Fruit fly (Drosophila melanogaster): ENCODE measurements around the gene CG12289.
A peak's percentile ranks its signal among the peaks of the same experiment; 100 is the strongest.

The CG12289 gene

DNA sequence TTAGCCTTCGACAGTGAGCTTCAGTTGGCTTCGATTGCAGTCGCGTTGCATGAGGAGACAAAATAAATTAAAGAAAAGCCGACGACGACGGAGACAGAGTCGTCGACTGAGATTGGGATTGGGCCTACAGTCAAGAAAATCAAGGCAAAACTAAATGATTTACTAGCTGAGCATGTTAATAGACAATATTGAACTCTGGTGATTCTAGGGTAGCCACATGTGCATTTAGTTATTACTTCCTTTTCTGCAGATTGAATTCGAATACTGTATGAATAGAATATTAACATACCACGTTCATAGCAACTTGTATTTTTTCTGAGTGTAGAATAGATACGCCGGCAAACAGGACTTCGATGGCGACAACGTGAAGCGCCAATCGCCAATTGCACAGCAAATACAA is 9.9 kb downstream of the CG12289 start:
- TF ChIP-seq CG7045 (GFP tag; optimal IDR thresholded peaks at IDR 0.05) (no peak), CG5204 (GFP tag; optimal IDR thresholded peaks at IDR 0.05) (no peak), CG12768 (GFP tag; optimal IDR thresholded peaks at IDR 0.05) (no peak), cnc (optimal IDR thresholded peaks at IDR 0.05) (no peak), bab1 (GFP tag; optimal IDR thresholded peaks at IDR 0.05) (no peak), CG11617 (GFP tag; optimal IDR thresholded peaks at IDR 0.05) (no peak)

DNA sequence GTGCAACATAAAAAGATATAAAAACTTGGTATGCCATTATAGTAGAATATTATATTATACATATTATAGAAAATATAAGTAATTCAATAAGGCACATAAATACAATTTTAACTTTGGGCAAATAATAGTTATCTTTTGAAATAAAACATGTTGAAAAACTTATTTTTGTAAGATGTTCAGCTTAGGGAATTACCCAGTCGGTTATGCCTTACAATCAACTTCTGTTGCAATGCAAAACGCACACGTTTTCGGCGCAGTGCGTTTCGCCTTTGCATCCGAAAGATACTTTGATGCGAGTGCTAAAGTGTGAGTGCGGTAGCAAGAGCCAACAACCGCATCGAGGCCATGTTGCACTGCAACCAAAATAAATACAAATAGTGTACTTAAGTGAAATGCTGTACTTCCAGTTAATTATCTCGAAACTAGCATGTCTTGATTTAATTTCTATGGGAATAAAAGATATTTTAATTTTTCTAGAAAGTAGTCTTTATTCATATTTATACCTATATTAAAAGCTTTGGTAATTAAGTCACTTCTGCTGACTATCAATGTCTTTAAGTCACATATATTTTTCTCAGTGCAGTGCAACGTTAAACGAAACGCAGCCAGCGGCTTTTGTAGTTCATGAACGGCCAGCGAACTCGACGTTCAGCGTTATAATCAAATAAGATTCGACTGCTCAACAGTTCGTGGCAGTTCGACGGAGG is 11.1 kb downstream of the CG12289 start:
- no peak for TF ChIP-seq ovo (GFP tag; optimal IDR thresholded peaks at IDR 0.05)
- TF ChIP-seq kay (GFP tag; ENCODE audit: borderline replicate concordance), result peak; percentile 6
- TF ChIP-seq Mnt (GFP tag; optimal IDR thresholded peaks at IDR 0.05), result no peak
- TF ChIP-seq CG33017 (tag; optimal IDR thresholded peaks at IDR 0.05), result no peak
- no peak for TF ChIP-seq pad (GFP tag; optimal IDR thresholded peaks at IDR 0.05)

DNA sequence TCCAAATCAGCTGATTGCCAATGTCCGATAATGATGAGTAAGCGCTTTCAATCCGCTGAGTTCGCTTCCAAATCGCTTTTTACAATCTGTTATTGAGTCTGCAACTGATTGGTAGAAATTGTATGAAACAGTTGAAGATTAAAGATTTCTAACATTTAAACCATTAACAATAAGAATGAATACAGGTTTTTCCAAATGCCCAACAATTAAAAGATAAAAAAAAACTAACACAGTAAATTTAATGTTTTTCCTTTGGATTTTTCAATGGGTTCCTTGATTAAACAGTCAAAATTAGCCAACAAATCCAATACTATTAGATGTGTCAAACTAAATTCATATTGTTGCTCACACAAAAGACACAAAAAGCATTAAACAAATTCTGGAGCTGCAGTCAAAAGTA is 13.4 kb downstream of the CG12289 start, which contains the start of gene CG7557:
CG7557 (plus strand) TSS at position 301 of the 400 bp plus-strand sequence.
- TF ChIP-seq CG33017 (tag; optimal IDR thresholded peaks at IDR 0.05) (no peak), ovo (GFP tag; optimal IDR thresholded peaks at IDR 0.05) (no peak), CG7045 (GFP tag; optimal IDR thresholded peaks at IDR 0.05) (no peak), CG5204 (GFP tag; optimal IDR thresholded peaks at IDR 0.05) (no peak), pad (GFP tag; optimal IDR thresholded peaks at IDR 0.05) (no peak), cic (GFP tag; optimal IDR thresholded peaks at IDR 0.05) (no peak), Mnt (GFP tag; optimal IDR thresholded peaks at IDR 0.05) (no peak), CG7101 (tag; optimal IDR thresholded peaks at IDR 0.05) (no peak), Crg-1 (GFP tag; optimal IDR thresholded peaks at IDR 0.05) (no peak), CG1620 (GFP tag; optimal IDR thresholded peaks at IDR 0.05) (no peak), CG14711 (tag; optimal IDR thresholded peaks at IDR 0.05) (no peak), Clk (GFP tag; optimal IDR thresholded peaks at IDR 0.05) (no peak), CG11617 (GFP tag; optimal IDR thresholded peaks at IDR 0.05) (no peak), tj (GFP tag; optimal IDR thresholded peaks at IDR 0.05) (no peak), Hr96 (GFP tag; optimal IDR thresholded peaks at IDR 0.05) (no peak), toe (GFP tag; optimal IDR thresholded peaks at IDR 0.05) (no peak), bab1 (GFP tag; optimal IDR thresholded peaks at IDR 0.05) (no peak), cnc (optimal IDR thresholded peaks at IDR 0.05) (no peak), kay (GFP tag; ENCODE audit: borderline replicate concordance) (no peak), CG12768 (GFP tag; optimal IDR thresholded peaks at IDR 0.05) (no peak)

DNA sequence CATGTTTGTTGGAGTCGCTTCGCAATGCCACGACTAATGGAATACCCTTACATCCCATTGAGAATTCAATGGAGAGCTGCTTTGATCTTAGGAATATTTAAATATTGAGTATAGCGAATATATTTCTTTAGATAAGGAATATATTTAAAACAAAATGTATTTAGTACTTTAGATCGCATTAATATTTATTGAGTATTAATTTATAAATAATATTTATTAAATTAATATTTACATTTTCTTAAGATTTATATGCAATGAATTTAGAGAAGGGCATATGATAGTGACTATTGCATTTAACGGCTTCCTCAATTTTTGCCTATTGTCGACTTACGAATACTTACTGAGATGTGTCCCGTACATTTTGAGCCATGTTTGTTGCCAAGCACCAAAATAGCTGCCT is 14.1 kb downstream of the CG12289 start:
- no peak for TF ChIP-seq CG11617 (GFP tag; optimal IDR thresholded peaks at IDR 0.05)
- TF ChIP-seq Hr96 (GFP tag; optimal IDR thresholded peaks at IDR 0.05), result no peak
- no peak for TF ChIP-seq CG1620 (GFP tag; optimal IDR thresholded peaks at IDR 0.05)
- TF ChIP-seq tj (GFP tag; optimal IDR thresholded peaks at IDR 0.05), result no peak

DNA sequence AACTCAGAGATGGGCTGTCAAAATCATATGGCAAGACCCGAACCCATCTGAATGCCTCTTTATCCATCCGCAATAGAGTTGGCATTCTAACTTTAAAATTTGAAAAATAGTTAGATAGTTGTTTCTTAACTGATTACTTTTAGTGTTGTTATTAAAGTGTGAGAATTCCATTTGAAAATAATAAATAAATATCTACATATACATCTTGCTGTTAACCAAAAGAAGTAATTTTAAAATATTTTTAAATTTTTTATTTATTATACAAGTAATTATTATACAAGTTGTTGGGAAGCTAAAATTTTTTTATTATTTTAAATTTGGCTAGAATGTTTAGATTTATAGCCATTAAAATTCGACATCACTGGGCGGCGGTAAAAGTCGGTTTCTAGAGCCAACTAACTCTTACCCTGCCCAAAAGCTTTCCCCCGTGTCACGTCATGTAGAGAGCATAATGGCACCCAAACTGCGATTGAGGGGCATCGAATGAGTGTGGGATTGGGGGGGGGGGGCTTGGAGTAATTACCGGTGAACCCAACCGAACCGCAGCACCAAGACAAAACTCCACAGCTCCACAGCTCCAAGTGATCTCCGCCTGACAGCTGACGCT is 14.7 kb downstream of the CG12289 start:
- no peak for TF ChIP-seq pad (GFP tag; optimal IDR thresholded peaks at IDR 0.05)
- TF ChIP-seq ovo (GFP tag; optimal IDR thresholded peaks at IDR 0.05), result no peak
- no peak for TF ChIP-seq CG33017 (tag; optimal IDR thresholded peaks at IDR 0.05)
- no peak for TF ChIP-seq CG1620 (GFP tag; optimal IDR thresholded peaks at IDR 0.05)
- TF ChIP-seq CG7101 (tag; optimal IDR thresholded peaks at IDR 0.05), result no peak
- no peak for TF ChIP-seq bab1 (GFP tag; optimal IDR thresholded peaks at IDR 0.05)
- TF ChIP-seq Clk (GFP tag; optimal IDR thresholded peaks at IDR 0.05), result no peak
- TF ChIP-seq CG7045 (GFP tag; optimal IDR thresholded peaks at IDR 0.05), result no peak
- TF ChIP-seq tj (GFP tag; optimal IDR thresholded peaks at IDR 0.05), result no peak
- no peak for TF ChIP-seq Mnt (GFP tag; optimal IDR thresholded peaks at IDR 0.05)
- TF ChIP-seq kay (GFP tag; ENCODE audit: borderline replicate concordance), result no peak
- TF ChIP-seq Hr96 (GFP tag; optimal IDR thresholded peaks at IDR 0.05), result no peak
- no peak for TF ChIP-seq toe (GFP tag; optimal IDR thresholded peaks at IDR 0.05)

DNA sequence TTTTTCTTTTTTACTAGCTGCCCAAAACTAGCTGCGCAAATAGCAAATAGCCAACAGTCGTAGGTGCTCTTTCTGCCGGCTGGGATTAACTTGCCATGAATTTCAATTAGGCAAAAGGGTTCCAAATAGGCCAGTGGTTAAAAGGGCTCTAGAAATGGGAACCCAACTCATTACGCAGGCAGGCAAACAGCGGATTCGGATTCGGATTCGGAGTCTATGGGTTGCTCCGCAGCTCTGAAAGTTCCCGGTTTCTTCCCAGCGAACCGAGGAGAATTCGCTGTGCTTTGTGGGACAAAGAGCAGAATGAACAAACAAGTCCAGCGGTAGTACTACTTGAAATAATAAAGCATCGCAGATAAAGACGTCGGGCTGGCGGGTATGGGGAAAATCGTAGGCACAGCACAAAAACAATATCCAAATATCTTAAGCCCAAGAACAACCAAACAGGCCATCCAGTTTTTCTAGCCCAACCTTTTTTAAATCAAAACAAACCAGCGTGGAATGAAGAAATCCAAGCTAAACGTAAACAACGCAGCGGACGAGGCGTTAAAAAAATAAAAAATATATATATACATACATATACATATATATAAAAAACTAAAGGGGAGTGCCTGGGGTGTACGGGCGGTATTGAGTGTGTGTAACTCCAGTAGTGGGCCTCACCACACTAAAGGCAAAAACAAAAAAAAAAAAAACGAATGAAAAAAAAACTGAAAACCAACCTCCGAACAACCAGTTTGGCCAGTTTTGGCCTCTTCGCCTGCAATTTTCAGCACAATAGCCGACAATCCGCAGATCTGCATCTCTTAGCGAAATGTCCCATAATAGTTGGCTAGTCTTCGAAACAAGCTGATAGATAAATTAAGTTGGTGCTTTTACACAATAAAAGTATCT is 16.1 kb downstream of the CG12289 start:
- TF ChIP-seq bab1 (GFP tag; optimal IDR thresholded peaks at IDR 0.05) (no peak), CG1620 (GFP tag; optimal IDR thresholded peaks at IDR 0.05) (no peak), ovo (GFP tag; optimal IDR thresholded peaks at IDR 0.05) (no peak), CG11617 (GFP tag; optimal IDR thresholded peaks at IDR 0.05) (no peak), Hr96 (GFP tag; optimal IDR thresholded peaks at IDR 0.05) (no peak), pad (GFP tag; optimal IDR thresholded peaks at IDR 0.05) (no peak), toe (GFP tag; optimal IDR thresholded peaks at IDR 0.05) (no peak), cnc (optimal IDR thresholded peaks at IDR 0.05) (no peak), kay (GFP tag; ENCODE audit: borderline replicate concordance) (no peak), CG14711 (tag; optimal IDR thresholded peaks at IDR 0.05) (no peak)

Measured in whole organism, adult.